Worm (Caenorhabditis elegans): ENCODE results near the gene hen-1.

- TF ChIP-seq sox-2 (GFP tag; IDR thresholded peaks at IDR 0.05) (no peak), zip-5 (tag; optimal IDR thresholded peaks at IDR 0.05) (no peak), F13H6.1 (tag; optimal IDR thresholded peaks at IDR 0.05) (no peak), ceh-22 (tag; optimal IDR thresholded peaks at IDR 0.05) (no peak), dve-1 (tag; optimal IDR thresholded peaks at IDR 0.05) (no peak)
These were observed 17.7 kb downstream of the hen-1 start for ce11 chrX:7099049-7099448.

Data from whole organism, late embryonic.